Fruit fly (Drosophila melanogaster): Measurements from ENCODE around the gene CG4768.
A peak's percentile ranks its signal among the peaks of the same experiment; 100 is the strongest.

CG4768 gene

dm6 chrX:16768770-16769169 lies 23.1 kb upstream of the CG4768 start (continued):
- no peak for TF ChIP-seq dysf (GFP tag; IDR thresholded peaks at IDR 0.05)
- TF ChIP-seq sens (GFP tag), result no peak
- no peak for TF ChIP-seq CG14710 (tag; optimal IDR thresholded peaks at IDR 0.05)
- TF ChIP-seq CG2712 (tag; optimal IDR thresholded peaks at IDR 0.05), result peak; percentile 49
- TF ChIP-seq D19A (tag; optimal IDR thresholded peaks at IDR 0.05), result peak; percentile 41
- TF ChIP-seq HLH54F (GFP tag; optimal IDR thresholded peaks at IDR 0.05), result no peak
- no peak for TF ChIP-seq run (tag; optimal IDR thresholded peaks at IDR 0.05)
- no peak for TF ChIP-seq CG18599 (GFP tag; optimal IDR thresholded peaks at IDR 0.05)
- TF ChIP-seq CG10267 (tag; optimal IDR thresholded peaks at IDR 0.05), result no peak
- TF ChIP-seq Kr (GFP tag; optimal IDR thresholded peaks at IDR 0.05), result no peak
- TF ChIP-seq CG11085 (GFP tag; IDR thresholded peaks at IDR 0.05), result no peak
- no peak for TF ChIP-seq CG2129 (GFP tag; IDR thresholded peaks at IDR 0.05; ENCODE audit: partially characterized antibody)
- TF ChIP-seq Ptx1 (GFP tag; IDR thresholded peaks at IDR 0.05), result 0 out of 2 replicates have a peak, but pooled peaks have one; percentile 25
- TF ChIP-seq CG13296 (GFP tag; optimal IDR thresholded peaks at IDR 0.05), result peak; percentile 18
- peak; percentile 38 for TF ChIP-seq Sox100B (GFP tag; optimal IDR thresholded peaks at IDR 0.05)
- no peak for TF ChIP-seq Doc2 (GFP tag; IDR thresholded peaks at IDR 0.05)
- no peak for TF ChIP-seq slou (GFP tag; optimal IDR thresholded peaks at IDR 0.05)
- TF ChIP-seq cwo (GFP tag; optimal IDR thresholded peaks at IDR 0.05), result no peak
- no peak for TF ChIP-seq sr (GFP tag; IDR thresholded peaks at IDR 0.05)
- TF ChIP-seq vvl (GFP tag; IDR thresholded peaks at IDR 0.05), result 0 out of 2 replicates have a peak, but pooled peaks have one; percentile 11
- TF ChIP-seq CG42726 (GFP tag; IDR thresholded peaks at IDR 0.05; ENCODE audit: partially characterized antibody), result no peak
- no peak for TF ChIP-seq Six4 (GFP tag; optimal IDR thresholded peaks at IDR 0.05)
- TF ChIP-seq pita (GFP tag; optimal IDR thresholded peaks at IDR 0.05), result no peak
- no peak for TF ChIP-seq psq (GFP tag; optimal IDR thresholded peaks at IDR 0.05)
- no peak for TF ChIP-seq CG3163 (GFP tag; optimal IDR thresholded peaks at IDR 0.05)
- TF ChIP-seq az2 (GFP tag; optimal IDR thresholded peaks at IDR 0.05), result no peak
- TF ChIP-seq tgo (GFP tag; IDR thresholded peaks at IDR 0.05), result no peak
- TF ChIP-seq Pdp1 (GFP tag; optimal IDR thresholded peaks at IDR 0.05), result no peak
- peak; percentile 27 for TF ChIP-seq CG15269 (tag; optimal IDR thresholded peaks at IDR 0.05)
- no peak for TF ChIP-seq ap (GFP tag; IDR thresholded peaks at IDR 0.05)
- TF ChIP-seq Mad (GFP tag; optimal IDR thresholded peaks at IDR 0.05), result no peak
- no peak for TF ChIP-seq CG10321 (GFP tag; IDR thresholded peaks at IDR 0.05)
- TF ChIP-seq dm (GFP tag; optimal IDR thresholded peaks at IDR 0.05), result no peak
- TF ChIP-seq en (GFP tag; optimal IDR thresholded peaks at IDR 0.05), result no peak
- TF ChIP-seq pnt (GFP tag; optimal IDR thresholded peaks at IDR 0.05), result no peak
- TF ChIP-seq Sin3A (optimal IDR thresholded peaks at IDR 0.05), result no peak
- TF ChIP-seq pho (GFP tag; optimal IDR thresholded peaks at IDR 0.05), result no peak
- TF ChIP-seq CG11723 (GFP tag; optimal IDR thresholded peaks at IDR 0.05), result no peak
- no peak for TF ChIP-seq CG10654 (GFP tag; optimal IDR thresholded peaks at IDR 0.05)
- no peak for TF ChIP-seq CG7556 (GFP tag; optimal IDR thresholded peaks at IDR 0.05)
- TF ChIP-seq Hr51 (GFP tag; optimal IDR thresholded peaks at IDR 0.05), result peak in 1 of 2 experiments; percentile 27
- no peak for TF ChIP-seq HLHmδ (GFP tag; optimal IDR thresholded peaks at IDR 0.05)
- no peak for TF ChIP-seq pan (optimal IDR thresholded peaks at IDR 0.05)
- no peak for TF ChIP-seq pan (GFP tag; optimal IDR thresholded peaks at IDR 0.05 in 1 of 2, IDR thresholded peaks at IDR 0.05 in 1 of 2)
- TF ChIP-seq nmo (GFP tag; optimal IDR thresholded peaks at IDR 0.05), result peak; percentile 69
- TF ChIP-seq B-H1 (GFP tag; IDR thresholded peaks at IDR 0.05), result no peak
- TF ChIP-seq dmrt99B (tag; optimal IDR thresholded peaks at IDR 0.05), result peak; percentile 63
- no peak for TF ChIP-seq Trl (optimal IDR thresholded peaks at IDR 0.05)
- TF ChIP-seq Trl (GFP tag; optimal IDR thresholded peaks at IDR 0.05), result no peak
- no peak for TF ChIP-seq CG9932 (GFP tag; IDR thresholded peaks at IDR 0.05)
- no peak for TF ChIP-seq CG8359 (GFP tag; optimal IDR thresholded peaks at IDR 0.05; ENCODE audit: borderline replicate concordance)
- TF ChIP-seq unc-4 (GFP tag; IDR thresholded peaks at IDR 0.05; ENCODE audit: partially characterized antibody), result no peak
- peak; percentile 37 for TF ChIP-seq CG17829 (tag; optimal IDR thresholded peaks at IDR 0.05)

Data from whole organism, embryonic.